Worm (Caenorhabditis elegans) whole organism, midembryonic: ENCODE results near the gene egl-27.

Experiments
- tab-1 ChIP-seq: fragments of 200-800 bp; sonication (Bioruptor generic); IDR thresholded peaks from 2 replicates; pipeline ENCODE4 v1.3.6; 2022; ENCODE audit warnings: missing genetic modification characterization, missing compliant biosample characterization
- ztf-23 ChIP-seq: fragments of 200-800 bp; sonication (Bioruptor generic); IDR thresholded peaks from 2 replicates; pipeline ENCODE4 v1.3.6; 2022; ENCODE audit warnings: missing genetic modification reagents, missing genetic modification characterization, missing compliant biosample characterization
- ztf-29 ChIP-seq: fragments of 200-800 bp; sonication (Bioruptor generic); IDR thresholded peaks from 2 replicates; pipeline ENCODE4 v1.3.6; 2022; ENCODE audit warnings: missing genetic modification reagents, missing genetic modification characterization, missing compliant biosample characterization

- TF ChIP-seq tab-1 (no peak), ztf-29 (GFP tag; lab: Robert Waterston, UW) (no peak), ztf-23 (GFP tag; lab: Robert Waterston, UW) (no peak)
These were observed 13.1 kb downstream of the egl-27 start, which contains the start of gene tbc-6 for ce11 chrII:6847917-6848379.
